Worm (Caenorhabditis elegans) whole organism, young adult: ENCODE data around the gene pelo-1.

ENCODE experiments used
- F23B12.7 ChIP-seq: sonication (generic microtip); optimal IDR thresholded peaks from 2 replicates; lab custom pipeline; 2017; ENCODE audit warnings: missing genetic modification characterization, mild to moderate bottlenecking, missing compliant biosample characterization, antibody characterized with exemption, moderate library complexity; ENCODE audit not compliant: insufficient read depth
- F57A8.1 ChIP-seq: fragments of 200-800 bp; sonication (Bioruptor generic); optimal IDR thresholded peaks from 2 replicates; lab custom pipeline; 2018; ENCODE audit warnings: mild to moderate bottlenecking, missing genetic modification characterization, moderate library complexity, missing compliant biosample characterization
- Y79H2A.3 ChIP-seq: fragments of 200-800 bp; sonication (Bioruptor generic); conservative IDR thresholded peaks from 2 replicates; pipeline ENCODE4 v1.3.6; 2022; ENCODE audit warnings: missing genetic modification reagents, missing genetic modification characterization, missing compliant biosample characterization
- cebp-1 ChIP-seq, 2 experiments: fragments of 200-800 bp in 1 of 2; sonication (Bioruptor generic) in 1 of 2; sonication (generic microtip) in 1 of 2; IDR thresholded peaks in 1 of 2; optimal IDR thresholded peaks in 1 of 2; 2 replicates each; pipeline versions ENCODE4 v1.3.6 to Lab custom; 2017 to 2022; ENCODE audit warnings: missing compliant biosample characterization in 2 of 2, missing genetic modification characterization in 2 of 2, mild to moderate bottlenecking in 1 of 2, missing genetic modification reagents in 1 of 2, moderate library complexity in 1 of 2
- cebp-2 ChIP-seq: fragments of 200-800 bp; sonication (Bioruptor generic); IDR thresholded peaks from 2 replicates; pipeline ENCODE4 v1.3.6; 2022; ENCODE audit warnings: missing genetic modification characterization, missing compliant biosample characterization
- ceh-58 ChIP-seq: fragments of 200-800 bp; sonication (Bioruptor generic); IDR thresholded peaks from 2 replicates; pipeline ENCODE4 v1.3.6; 2022; ENCODE audit warnings: missing genetic modification characterization, missing compliant biosample characterization
- chd-7 ChIP-seq: sonication (generic microtip); optimal IDR thresholded peaks from 2 replicates; lab custom pipeline; 2016; ENCODE audit warnings: mild to moderate bottlenecking, missing genetic modification characterization, moderate library complexity, missing compliant biosample characterization
- hsf-1 ChIP-seq: fragments of 200-800 bp; sonication (Bioruptor generic); IDR thresholded peaks from 2 replicates; pipeline ENCODE4 v1.3.6; 2022; ENCODE audit warnings: missing genetic modification reagents, missing genetic modification characterization, missing compliant biosample characterization
- madf-6 ChIP-seq: fragments of 200-800 bp; sonication (Bioruptor generic); IDR thresholded peaks from 2 replicates; pipeline ENCODE4 v1.3.6; 2022; ENCODE audit warnings: missing genetic modification reagents, missing genetic modification characterization, missing compliant biosample characterization
- pbrm-1 ChIP-seq: fragments of 200-800 bp; sonication (Bioruptor generic); IDR thresholded peaks from 2 replicates; pipeline ENCODE4 v1.3.6; 2022; ENCODE audit warnings: missing genetic modification reagents, missing genetic modification characterization, missing compliant biosample characterization
- snpc-4 ChIP-seq, 5 experiments: fragments of 150-350 bp in 1 of 5; sonication (generic microtip) in 4 of 5; optimal IDR thresholded peaks; 2 replicates each; lab custom pipeline; 2014 to 2018; ENCODE audit warnings: missing genetic modification characterization in 5 of 5, missing biosample characterization in 3 of 5, antibody characterized with exemption in 2 of 5, mild to moderate bottlenecking in 2 of 5, missing compliant biosample characterization in 2 of 5, missing genotype in 2 of 5, moderate library complexity in 2 of 5, missing genetic modification reagents in 1 of 5
- ztf-6 ChIP-seq: fragments of 200-800 bp; sonication (Bioruptor generic); IDR thresholded peaks from 2 replicates; pipeline ENCODE4 v1.3.6; 2022; ENCODE audit warnings: missing genetic modification reagents, missing genetic modification characterization, missing compliant biosample characterization

ce11 chrIII:4221527-4221926, 17.5 kb upstream of the pelo-1 start:
- TF ChIP-seq ztf-6 (no peak), chd-7 (tag; lab: Kevin White, UChicago) (no peak), ceh-58 (GFP tag; lab: Robert Waterston, UW) (no peak), cebp-1 (GFP tag; IDR thresholded peaks at IDR 0.05; lab: Robert Waterston, UW) (no peak), cebp-1 (tag; optimal IDR thresholded peaks at IDR 0.05; lab: Kevin White, UChicago) (no peak), F57A8.1 (GFP tag; lab: Kevin White, UChicago) (no peak), Y79H2A.3 (no peak), snpc-4 (GFP tag; optimal IDR thresholded peaks at IDR 0.05; lab: Kevin White, UChicago) (no peak), snpc-4 (tag; optimal IDR thresholded peaks at IDR 0.05; lab: Kevin White, UChicago) (no peak), madf-6 (GFP tag; lab: Robert Waterston, UW) (no peak), cebp-2 (GFP tag; lab: Robert Waterston, UW) (no peak), F23B12.7 (tag; lab: Kevin White, UChicago) (no peak), hsf-1 (GFP tag; lab: Robert Waterston, UW) (no peak), pbrm-1 (no peak)
